Fruit fly (Drosophila melanogaster) whole organism, embryonic: Measurements from ENCODE around the gene Osi18.

ENCODE experiments used
- Aef1 ChIP-seq: fragments of 200-800 bp; sonication (Bioruptor generic); IDR thresholded peaks from 3 replicates; pipeline ENCODE4 v1.3.6; 2022; ENCODE audit warnings: missing biosample characterization, missing genetic modification characterization
- CG11504 ChIP-seq: fragments of 200-800 bp; sonication (Bioruptor generic); optimal IDR thresholded peaks from 3 replicates; lab custom pipeline; 2019; ENCODE audit warnings: missing biosample characterization, mild to moderate bottlenecking, missing genetic modification characterization, moderate library complexity
- CG12391 ChIP-seq: fragments of 200-800 bp; sonication (Bioruptor generic); optimal IDR thresholded peaks from 3 replicates; lab custom pipeline; 2018; ENCODE audit warnings: missing biosample characterization, mild to moderate bottlenecking, missing genetic modification characterization, moderate library complexity
- CG12769 ChIP-seq: fragments of 200-800 bp; sonication (Bioruptor generic); optimal IDR thresholded peaks from 2 replicates; lab custom pipeline; 2019; ENCODE audit warnings: missing biosample characterization, mild to moderate bottlenecking, missing genetic modification characterization, moderate library complexity
- CG13894 ChIP-seq: fragments of 200-800 bp; sonication (Bioruptor generic); optimal IDR thresholded peaks from 3 replicates; lab custom pipeline; 2018; ENCODE audit warnings: missing biosample characterization, mild to moderate bottlenecking, missing genetic modification characterization, moderate library complexity
- CG14441 ChIP-seq: fragments of 200-800 bp; sonication (Bioruptor generic); IDR thresholded peaks from 2 replicates; pipeline ENCODE4 v1.3.6; 2022; ENCODE audit warnings: missing biosample characterization, missing genetic modification characterization
- CG15696 ChIP-seq: fragments of 200-800 bp; sonication (Bioruptor generic); optimal IDR thresholded peaks from 2 replicates; lab custom pipeline; 2019; ENCODE audit warnings: missing biosample characterization, mild to moderate bottlenecking, missing genetic modification characterization, moderate library complexity
- CG17802 ChIP-seq: fragments of 200-800 bp; sonication (Bioruptor generic); optimal IDR thresholded peaks from 2 replicates; lab custom pipeline; 2018; ENCODE audit warnings: missing biosample characterization, mild to moderate bottlenecking, missing genetic modification characterization, moderate library complexity
- CG2116 ChIP-seq: fragments of 200-800 bp; sonication (Bioruptor generic); optimal IDR thresholded peaks from 3 replicates; lab custom pipeline; 2018; ENCODE audit warnings: missing biosample characterization, mild to moderate bottlenecking, missing genetic modification characterization
- CG2120 ChIP-seq: fragments of 200-800 bp; sonication (Bioruptor generic); optimal IDR thresholded peaks from 3 replicates; lab custom pipeline; 2016; ENCODE audit warnings: missing biosample characterization, missing genetic modification characterization
- CG30403 ChIP-seq: fragments of 200-800 bp; sonication (Bioruptor generic); optimal IDR thresholded peaks from 3 replicates; lab custom pipeline; 2016; ENCODE audit warnings: missing biosample characterization, missing genetic modification characterization
- CG4730 ChIP-seq: fragments of 200-800 bp; sonication (Bioruptor generic); IDR thresholded peaks from 2 replicates; pipeline ENCODE4 v1.3.6; 2022; ENCODE audit warnings: missing biosample characterization, missing genetic modification characterization
- CG5245 ChIP-seq: fragments of 200-800 bp; sonication (Bioruptor generic); optimal IDR thresholded peaks from 3 replicates; lab custom pipeline; 2016; ENCODE audit warnings: missing biosample characterization, missing genetic modification characterization
- CG6254 ChIP-seq: fragments of 200-800 bp; sonication (Bioruptor generic); optimal IDR thresholded peaks from 3 replicates; lab custom pipeline; 2017; ENCODE audit warnings: mild to moderate bottlenecking, missing biosample characterization, missing genetic modification reagents, missing genetic modification characterization
- CG6689 ChIP-seq: fragments of 200-800 bp; sonication (Bioruptor generic); IDR thresholded peaks from 2 replicates; pipeline ENCODE4 v1.3.6; 2022; ENCODE audit warnings: missing biosample characterization, missing genetic modification characterization
- CG7839 ChIP-seq: fragments of 200-800 bp; sonication (Bioruptor generic); optimal IDR thresholded peaks from 3 replicates; lab custom pipeline; 2018; ENCODE audit warnings: missing biosample characterization, mild to moderate bottlenecking, missing genetic modification characterization, moderate library complexity
- CG9932 ChIP-seq: fragments of 200-800 bp; sonication (Bioruptor generic); IDR thresholded peaks from 2 replicates; pipeline ENCODE4 v1.3.6; 2022; ENCODE audit warnings: missing biosample characterization, missing genetic modification characterization
- Dp ChIP-seq: fragments of 200-800 bp; sonication (Bioruptor generic); optimal IDR thresholded peaks from 2 replicates; lab custom pipeline; 2018; ENCODE audit warnings: missing biosample characterization, mild to moderate bottlenecking, missing genetic modification characterization, moderate library complexity
- Drgx ChIP-seq: fragments of 200-800 bp; sonication (Bioruptor generic); IDR thresholded peaks from 2 replicates; pipeline ENCODE4 v1.3.6; 2022; ENCODE audit warnings: missing biosample characterization, missing genetic modification characterization
- Elba2 ChIP-seq: fragments of 200-800 bp; sonication (Bioruptor generic); optimal IDR thresholded peaks from 3 replicates; lab custom pipeline; 2016; ENCODE audit warnings: missing biosample characterization, missing genetic modification characterization
- GATAe ChIP-seq: fragments of 200-800 bp; sonication (Bioruptor generic); conservative IDR thresholded peaks from 2 replicates; pipeline ENCODE4 v1.3.6; 2022; ENCODE audit warnings: missing biosample characterization, missing genetic modification characterization
- HLH4C ChIP-seq: fragments of 200-800 bp; sonication (Bioruptor generic); IDR thresholded peaks from 3 replicates; pipeline ENCODE4 v1.3.6; 2022; ENCODE audit warnings: missing biosample characterization, missing genetic modification characterization; ENCODE audit not compliant: partially characterized antibody
- MESR4 ChIP-seq: fragments of 200-800 bp; sonication (Bioruptor generic); optimal IDR thresholded peaks from 2 replicates; lab custom pipeline; 2018; ENCODE audit warnings: missing biosample characterization, mild to moderate bottlenecking, missing genetic modification characterization, moderate library complexity
- Med ChIP-seq: fragments of 200-800 bp; sonication (Bioruptor generic); peaks from one replicate; lab custom pipeline; 2016; ENCODE audit warnings: missing biosample characterization, missing genetic modification characterization, mild to moderate bottlenecking, inconsistent platforms, moderate library complexity
- Mes4 ChIP-seq: fragments of 200-800 bp; sonication (Bioruptor generic); optimal IDR thresholded peaks from 2 replicates; lab custom pipeline; 2016; ENCODE audit warnings: missing biosample characterization, missing genetic modification characterization
- Nf-YA ChIP-seq: fragments of 200-800 bp; sonication (Bioruptor generic); IDR thresholded peaks from 2 replicates; pipeline ENCODE4 v1.3.6; 2022; ENCODE audit warnings: missing biosample characterization, missing genetic modification characterization
- Nf-YC ChIP-seq: fragments of 200-800 bp; optimal IDR thresholded peaks from 3 replicates; lab custom pipeline; 2019; ENCODE audit warnings: missing biosample characterization, mild to moderate bottlenecking, missing genetic modification characterization, moderate library complexity
- Trl ChIP-seq, 3 experiments: fragments of >200 bp in 2 of 3; fragments of 200-800 bp in 1 of 3; sonication (Bioruptor generic) in 1 of 3; optimal IDR thresholded peaks; 2 replicates in 1 of 3; 3 replicates in 2 of 3; lab custom pipeline; 2016 to 2017; ENCODE audit warnings: missing biosample characterization in 1 of 3, missing genetic modification characterization in 1 of 3
- Xbp1 ChIP-seq: fragments of 200-800 bp; sonication (Bioruptor generic); optimal IDR thresholded peaks from 3 replicates; lab custom pipeline; 2016; ENCODE audit warnings: missing biosample characterization, mild to moderate bottlenecking, missing genetic modification characterization
- bab2 ChIP-seq: fragments of 200-800 bp; sonication (Bioruptor generic); optimal IDR thresholded peaks from 2 replicates; lab custom pipeline; 2016; ENCODE audit warnings: missing biosample characterization, missing genetic modification characterization
- dmrt11E ChIP-seq: fragments of 200-800 bp; sonication (Bioruptor generic); optimal IDR thresholded peaks from 3 replicates; lab custom pipeline; 2018; ENCODE audit warnings: missing biosample characterization, mild to moderate bottlenecking, missing genetic modification characterization, moderate library complexity
- dmrt99B ChIP-seq: fragments of 200-800 bp; sonication (Bioruptor generic); optimal IDR thresholded peaks from 2 replicates; lab custom pipeline; 2018; ENCODE audit warnings: missing biosample characterization, mild to moderate bottlenecking, missing genetic modification characterization, moderate library complexity
- fd102C ChIP-seq: fragments of 200-800 bp; sonication (Bioruptor generic); optimal IDR thresholded peaks from 2 replicates; lab custom pipeline; 2018; ENCODE audit warnings: missing biosample characterization, mild to moderate bottlenecking, missing genetic modification characterization, moderate library complexity
- gcm ChIP-seq: fragments of 200-800 bp; sonication (Bioruptor generic); optimal IDR thresholded peaks from 2 replicates; lab custom pipeline; 2019; ENCODE audit warnings: missing biosample characterization, mild to moderate bottlenecking, missing genetic modification characterization, moderate library complexity
- gcm2 ChIP-seq: fragments of 200-800 bp; sonication (Bioruptor generic); optimal IDR thresholded peaks from 2 replicates; lab custom pipeline; 2016; ENCODE audit warnings: missing biosample characterization, missing genetic modification characterization
- gsb-n ChIP-seq: fragments of 200-800 bp; sonication (Bioruptor generic); optimal IDR thresholded peaks from 3 replicates; lab custom pipeline; 2018; ENCODE audit warnings: missing biosample characterization, mild to moderate bottlenecking, missing genetic modification characterization
- gt ChIP-seq: fragments of 200-800 bp; sonication (Bioruptor generic); IDR thresholded peaks from 2 replicates; pipeline ENCODE4 v1.3.6; 2022; ENCODE audit warnings: missing biosample characterization, missing genetic modification characterization
- ind ChIP-seq: fragments of 200-800 bp; sonication (Bioruptor generic); optimal IDR thresholded peaks from 3 replicates; lab custom pipeline; 2016; ENCODE audit warnings: missing biosample characterization, missing genetic modification characterization
- ken ChIP-seq: fragments of 200-800 bp; sonication (Bioruptor generic); IDR thresholded peaks from 3 replicates; pipeline ENCODE4 v1.3.6; 2022; ENCODE audit warnings: missing biosample characterization, missing genetic modification characterization
- maf-S ChIP-seq: fragments of 200-800 bp; sonication (Bioruptor generic); optimal IDR thresholded peaks from 2 replicates; lab custom pipeline; 2016; ENCODE audit warnings: missing biosample characterization, missing genetic modification characterization
- oc ChIP-seq: fragments of 200-800 bp; sonication (Bioruptor generic); optimal IDR thresholded peaks from 2 replicates; lab custom pipeline; 2018; ENCODE audit warnings: missing biosample characterization, mild to moderate bottlenecking, missing genetic modification characterization, moderate library complexity
- onecut ChIP-seq: fragments of 200-800 bp; sonication (Bioruptor generic); IDR thresholded peaks from 2 replicates; pipeline ENCODE4 v1.3.6; 2022; ENCODE audit warnings: missing biosample characterization, missing genetic modification characterization
- otp ChIP-seq: fragments of 200-800 bp; sonication (Bioruptor generic); IDR thresholded peaks from 3 replicates; pipeline ENCODE4, ENCODE4 v1.3.6; 2022; ENCODE audit warnings: missing biosample characterization, missing genetic modification characterization
- pfk ChIP-seq: fragments of 200-800 bp; sonication (Bioruptor generic); optimal IDR thresholded peaks from 2 replicates; lab custom pipeline; 2018; ENCODE audit warnings: missing biosample characterization, mild to moderate bottlenecking, missing genetic modification characterization, moderate library complexity
- phol ChIP-seq: fragments of 200-800 bp; sonication (Bioruptor generic); optimal IDR thresholded peaks from 3 replicates; lab custom pipeline; 2018; ENCODE audit warnings: missing biosample characterization, mild to moderate bottlenecking, missing genetic modification characterization, moderate library complexity
- pita ChIP-seq: fragments of 200-800 bp; sonication (Bioruptor generic); optimal IDR thresholded peaks from 2 replicates; lab custom pipeline; 2017; ENCODE audit warnings: missing biosample characterization, mild to moderate bottlenecking, missing genetic modification characterization
- sima ChIP-seq: fragments of 200-800 bp; sonication (Bioruptor generic); optimal IDR thresholded peaks from 2 replicates; lab custom pipeline; 2016; ENCODE audit warnings: missing biosample characterization, missing genetic modification characterization
- ssp ChIP-seq: fragments of 200-800 bp; sonication (Bioruptor generic); IDR thresholded peaks from 2 replicates; pipeline ENCODE4 v1.3.6; 2022; ENCODE audit warnings: missing biosample characterization, missing genetic modification characterization

The Osi18 gene

DNA sequence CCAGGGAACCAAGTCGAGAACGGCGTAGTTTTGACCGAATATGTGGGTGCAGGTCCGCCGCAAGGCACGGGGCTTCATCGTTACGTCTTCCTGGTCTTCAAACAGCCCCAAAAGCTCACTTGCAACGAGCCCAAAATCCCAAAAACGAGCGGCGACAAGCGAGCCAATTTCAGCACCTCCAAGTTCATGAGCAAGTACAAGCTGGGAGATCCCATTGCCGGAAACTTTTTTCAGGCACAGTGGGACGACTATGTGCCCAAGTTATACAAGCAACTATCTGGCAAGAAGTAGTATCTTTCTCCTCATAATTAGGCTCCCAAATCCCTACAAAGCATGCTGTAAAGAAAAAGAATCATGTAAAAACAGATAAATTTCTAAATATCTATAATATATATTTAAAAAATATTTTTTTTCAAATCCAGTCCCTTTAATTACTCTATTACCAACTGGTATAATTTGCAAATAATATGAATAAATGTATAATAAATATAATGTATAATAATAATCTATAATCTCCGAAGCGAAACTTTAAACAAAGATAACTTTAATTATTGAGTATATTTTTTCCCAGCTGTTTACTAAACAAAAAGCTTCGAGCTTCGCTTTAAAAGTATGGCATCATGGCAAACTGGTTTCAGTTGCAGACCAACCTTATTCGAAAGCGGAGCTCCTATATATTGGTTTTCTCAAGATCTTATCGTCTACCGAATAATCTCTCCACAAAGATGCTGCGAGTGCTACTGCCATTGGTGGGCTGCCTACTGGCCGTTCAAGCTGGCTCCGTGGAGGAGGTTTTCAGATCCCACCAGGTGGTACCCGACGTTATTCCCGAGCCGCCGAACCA lies 13.6 kb downstream of the Osi18 start, which contains the start of gene CG17919 (continued):
- TF ChIP-seq Xbp1 (GFP tag; lab: Kevin White, UChicago), result peak; percentile 11
- no peak for TF ChIP-seq CG4730 (GFP tag; lab: Robert Waterston, UW)
- no peak for TF ChIP-seq ken (GFP tag; lab: Robert Waterston, UW)
- peak; percentile 26 for TF ChIP-seq CG12769 (tag; lab: Kevin White, UChicago)
- TF ChIP-seq CG13894, result peak; percentile 7
- TF ChIP-seq GATAe (GFP tag; lab: Robert Waterston, UW), result no peak
- TF ChIP-seq CG11504 (tag; lab: Kevin White, UChicago), result peak; percentile 38
- TF ChIP-seq fd102C (GFP tag; lab: Kevin White, UChicago), result no peak
- peak; percentile 1 for TF ChIP-seq phol
- TF ChIP-seq CG9932 (GFP tag; lab: Robert Waterston, UW), result 0 out of 2 replicates have a peak, but pooled peaks have one; percentile 28
- TF ChIP-seq Trl (optimal IDR thresholded peaks at IDR 0.05; lab: Kevin White, UChicago), result no peak
- no peak for TF ChIP-seq Trl (GFP tag; optimal IDR thresholded peaks at IDR 0.05; lab: Kevin White, UChicago)
- TF ChIP-seq gsb-n (tag; lab: Kevin White, UChicago), result no peak
- peak; percentile 48 for TF ChIP-seq Med
- TF ChIP-seq dmrt99B, result peak; percentile 37
- peak; percentile 35 for TF ChIP-seq oc (tag; lab: Kevin White, UChicago)
- no peak for TF ChIP-seq gcm2
- 0 out of 2 replicates have a peak, but pooled peaks have one; percentile 9 for TF ChIP-seq Drgx (GFP tag; lab: Robert Waterston, UW)
- TF ChIP-seq CG12391 (tag; lab: Kevin White, UChicago), result peak; percentile 9
- TF ChIP-seq CG5245 (GFP tag; lab: Kevin White, UChicago), result no peak
- TF ChIP-seq dmrt11E (tag; lab: Kevin White, UChicago), result no peak
- TF ChIP-seq CG30403 (GFP tag; lab: Kevin White, UChicago), result peak; percentile 9
- TF ChIP-seq otp (GFP tag; lab: Robert Waterston, UW), result no peak

- TF ChIP-seq Mes4 (GFP tag; lab: Kevin White, UChicago) (no peak), CG7839 (tag; lab: Kevin White, UChicago) (no peak), CG6689 (GFP tag; lab: Robert Waterston, UW) (no peak), fd102C (GFP tag; lab: Kevin White, UChicago) (no peak), Dp (GFP tag; lab: Kevin White, UChicago) (peak; percentile 56), CG14441 (GFP tag; lab: Robert Waterston, UW) (no peak), maf-S (GFP tag; lab: Kevin White, UChicago) (no peak), bab2 (no peak), CG2116 (peak; percentile 59), CG30403 (GFP tag; lab: Kevin White, UChicago) (peak; percentile 24), pita (GFP tag; lab: Kevin White, UChicago) (no peak), Nf-YA (GFP tag; lab: Robert Waterston, UW) (no peak), CG2120 (GFP tag; lab: Kevin White, UChicago) (peak; percentile 14), sima (GFP tag; lab: Kevin White, UChicago) (no peak), MESR4 (GFP tag; lab: Kevin White, UChicago) (no peak), gcm (GFP tag; lab: Kevin White, UChicago) (no peak), onecut (GFP tag; lab: Robert Waterston, UW) (no peak), HLH4C (GFP tag; lab: Robert Waterston, UW) (peak; percentile 72), ind (GFP tag; lab: Kevin White, UChicago) (no peak), pfk (GFP tag; lab: Kevin White, UChicago) (no peak), CG15696 (no peak), Nf-YC (tag; lab: Kevin White, UChicago) (peak; percentile 18), gt (no peak), CG17802 (no peak), ssp (no peak; the same call in 1 of the 2 replicates), Aef1 (GFP tag; lab: Robert Waterston, UW) (no peak), Elba2 (GFP tag; lab: Kevin White, UChicago) (peak; percentile 91), CG6254 (GFP tag; lab: Kevin White, UChicago) (peak; percentile 43)
These were observed 15.8 kb downstream of the Osi18 start, which contains the start of the genes SmD2 and CG18048 for dm6 chr3R:6345814-6346213. Gene SmD2 (minus strand): TSS chr3R:6345911. Gene CG18048 (plus strand): TSS chr3R:6346111.
